Worm (Caenorhabditis elegans) whole organism, L4 larva: Measurements from ENCODE around the gene hmg-1.1.
A peak's percentile ranks its signal among the peaks of the same experiment; 100 is the strongest.

Experiments
- F10B5.3 ChIP-seq: sonication (generic microtip); optimal IDR thresholded peaks from 2 replicates; lab custom pipeline; 2016; ENCODE audit warnings: mild to moderate bottlenecking, missing genetic modification characterization, missing compliant biosample characterization
- F26F4.8 ChIP-seq: fragments of 200-800 bp; sonication (Bioruptor generic); conservative IDR thresholded peaks from 2 replicates; pipeline ENCODE4 v1.3.6; 2022; ENCODE audit warnings: missing genetic modification characterization, missing compliant biosample characterization
- F49E8.2 ChIP-seq: sonication (generic microtip); optimal IDR thresholded peaks from 2 replicates; lab custom pipeline; 2016; ENCODE audit warnings: missing compliant biosample characterization, mild to moderate bottlenecking, missing genetic modification characterization, borderline replicate concordance
- T20F7.1 ChIP-seq: fragments of 200-800 bp; sonication (Bioruptor generic); optimal IDR thresholded peaks from 2 replicates; lab custom pipeline; 2018; ENCODE audit warnings: mild to moderate bottlenecking, missing genetic modification characterization, missing compliant biosample characterization
- Y105C5A.15 ChIP-seq: fragments of 200-800 bp; sonication (Bioruptor generic); IDR thresholded peaks from 2 replicates; pipeline ENCODE4 v1.3.6; 2022; ENCODE audit warnings: missing genetic modification characterization, missing compliant biosample characterization
- Y48G9A.11 ChIP-seq: fragments of 200-800 bp; sonication (Bioruptor generic); IDR thresholded peaks from 2 replicates; pipeline ENCODE4 v1.3.6; 2022; ENCODE audit warnings: missing genetic modification reagents, missing genetic modification characterization, missing compliant biosample characterization
- Y75B8A.6 ChIP-seq: fragments of 200-800 bp; sonication (Bioruptor generic); IDR thresholded peaks from 2 replicates; pipeline ENCODE4 v1.3.6; 2022; ENCODE audit warnings: missing genetic modification reagents, missing genetic modification characterization, missing compliant biosample characterization
- ZK546.5 ChIP-seq, 2 experiments: sonication (generic microtip); optimal IDR thresholded peaks; 2 replicates each; lab custom pipeline; 2017; ENCODE audit warnings: missing biosample characterization in 2 of 2, missing genetic modification characterization in 2 of 2
- aha-1 ChIP-seq: fragments of 150-350 bp; peaks from one replicate; lab custom pipeline; 2014; ENCODE audit warnings: missing biosample characterization, missing genetic modification characterization
- aly-2 ChIP-seq: sonication (generic microtip); optimal IDR thresholded peaks from 2 replicates; lab custom pipeline; 2018; ENCODE audit warnings: missing biosample characterization, missing genetic modification characterization
- ama-1 ChIP-seq: fragments of 150-350 bp; optimal IDR thresholded peaks from 2 replicates; lab custom pipeline; 2014; ENCODE audit warnings: inconsistent platforms, mixed read lengths
- arid-1 ChIP-seq: fragments of 200-800 bp; sonication (Bioruptor generic); conservative IDR thresholded peaks from 2 replicates; pipeline ENCODE4 v1.3.6; 2022; ENCODE audit warnings: missing genetic modification reagents, missing genetic modification characterization, missing compliant biosample characterization
- ceh-20 ChIP-seq: fragments of 200-800 bp; sonication (Bioruptor generic); IDR thresholded peaks from 2 replicates; pipeline ENCODE4 v1.3.6; 2022; ENCODE audit warnings: missing genetic modification reagents, missing genetic modification characterization, missing compliant biosample characterization
- ceh-28 ChIP-seq: fragments of 150-350 bp; optimal IDR thresholded peaks from 2 replicates; lab custom pipeline; 2014; ENCODE audit warnings: missing biosample characterization, missing genetic modification reagents, missing genetic modification characterization
- ceh-44 ChIP-seq: fragments of 200-800 bp; sonication (Bioruptor generic); IDR thresholded peaks from 2 replicates; pipeline ENCODE4 v1.3.6; 2022; ENCODE audit warnings: missing genetic modification reagents, missing genetic modification characterization, missing compliant biosample characterization
- ces-1 ChIP-seq: fragments of 150-350 bp; sonication (generic microtip); optimal IDR thresholded peaks from 4 replicates; lab custom pipeline; 2014; ENCODE audit warnings: missing biosample characterization, missing genetic modification reagents, missing genetic modification characterization
- cey-2 ChIP-seq: sonication (generic microtip); optimal IDR thresholded peaks from 3 replicates; lab custom pipeline; 2017; ENCODE audit warnings: missing genetic modification characterization, mild to moderate bottlenecking, missing compliant biosample characterization, antibody characterized with exemption, borderline replicate concordance; ENCODE audit not compliant: insufficient read depth
- ctbp-1 ChIP-seq: fragments of 200-800 bp; sonication (Bioruptor generic); IDR thresholded peaks from 2 replicates; pipeline ENCODE4 v1.3.6; 2022; ENCODE audit warnings: missing genetic modification reagents, missing genetic modification characterization, missing compliant biosample characterization
- daf-19 ChIP-seq: fragments of 200-800 bp; sonication (Bioruptor generic); conservative IDR thresholded peaks from 2 replicates; pipeline ENCODE4 v1.3.6; 2022; ENCODE audit warnings: missing genetic modification characterization, missing compliant biosample characterization
- daf-8 ChIP-seq: fragments of 200-800 bp; sonication (Bioruptor generic); IDR thresholded peaks from 2 replicates; pipeline ENCODE4 v1.3.6; 2022; ENCODE audit warnings: missing genetic modification characterization, missing compliant biosample characterization
- dmd-8 ChIP-seq: fragments of 200-800 bp; sonication (Bioruptor generic); IDR thresholded peaks from 2 replicates; pipeline ENCODE4 v1.3.6; 2022; ENCODE audit warnings: missing genetic modification characterization, missing compliant biosample characterization
- dpl-1 ChIP-seq: fragments of 150-350 bp; optimal IDR thresholded peaks from 2 replicates; lab custom pipeline; 2014; ENCODE audit warnings: missing biosample characterization, missing genetic modification reagents, missing genetic modification characterization
- duxl-1 ChIP-seq: sonication (generic microtip); optimal IDR thresholded peaks from 2 replicates; lab custom pipeline; 2016; ENCODE audit warnings: mild to moderate bottlenecking, missing genetic modification characterization, moderate library complexity, missing compliant biosample characterization; ENCODE audit not compliant: poor library complexity
- dve-1 ChIP-seq: sonication (generic microtip); optimal IDR thresholded peaks from 2 replicates; lab custom pipeline; 2017; ENCODE audit warnings: antibody characterized with exemption, mild to moderate bottlenecking, missing genetic modification characterization, missing compliant biosample characterization; ENCODE audit not compliant: insufficient read depth
- egl-27 ChIP-seq: sonication (generic microtip); optimal IDR thresholded peaks from 3 replicates; lab custom pipeline; 2017; ENCODE audit warnings: missing biosample characterization, missing genetic modification reagents, missing genetic modification characterization
- hif-1 ChIP-seq, 2 experiments: sonication (generic microtip); optimal IDR thresholded peaks; 2 replicates each; lab custom pipeline; 2016 to 2017; ENCODE audit warnings: missing compliant biosample characterization in 2 of 2, missing genetic modification characterization in 2 of 2, missing genetic modification reagents in 2 of 2, missing genotype in 2 of 2, mild to moderate bottlenecking in 1 of 2
- hlh-11 ChIP-seq: fragments of 200-800 bp; sonication (Bioruptor generic); optimal IDR thresholded peaks from 2 replicates; lab custom pipeline; 2018; ENCODE audit warnings: mild to moderate bottlenecking, missing genetic modification characterization, missing compliant biosample characterization
- hlh-30 ChIP-seq: sonication (generic microtip); optimal IDR thresholded peaks from 2 replicates; lab custom pipeline; 2017; ENCODE audit warnings: antibody characterized with exemption, mild to moderate bottlenecking, missing genetic modification characterization, missing compliant biosample characterization; ENCODE audit not compliant: insufficient read depth
- hmg-1.1 ChIP-seq: fragments of 200-800 bp; sonication (Bioruptor generic); IDR thresholded peaks from 2 replicates; pipeline ENCODE4 v1.3.6; 2022; ENCODE audit warnings: missing genetic modification reagents, missing genetic modification characterization, missing compliant biosample characterization
- lin-13 ChIP-seq: fragments of 150-350 bp; optimal IDR thresholded peaks from 2 replicates; lab custom pipeline; 2014; ENCODE audit warnings: missing biosample characterization, missing genetic modification reagents, missing genetic modification characterization
- lin-39 ChIP-seq: fragments of 150-350 bp; optimal IDR thresholded peaks from 2 replicates; lab custom pipeline; 2014; ENCODE audit warnings: missing biosample characterization, missing genetic modification reagents, missing genetic modification characterization
- lir-3 ChIP-seq: sonication (generic microtip); optimal IDR thresholded peaks from 2 replicates; lab custom pipeline; 2016; ENCODE audit warnings: mild to moderate bottlenecking, missing genetic modification characterization, missing compliant biosample characterization
- lsy-2 ChIP-seq, 2 experiments: fragments of 150-350 bp in 1 of 2; sonication (generic microtip) in 1 of 2; optimal IDR thresholded peaks; 2 replicates each; lab custom pipeline; 2014 to 2017; ENCODE audit warnings: missing biosample characterization in 2 of 2, missing genetic modification characterization in 2 of 2
- madf-5 ChIP-seq, 2 experiments: fragments of 200-800 bp; sonication (Bioruptor generic); IDR thresholded peaks; 2 replicates each; pipeline ENCODE4 v1.3.6; 2022; ENCODE audit warnings: missing compliant biosample characterization in 2 of 2, missing genetic modification characterization in 2 of 2
- mdl-1 ChIP-seq, 2 experiments: fragments of 150-350 bp in 1 of 2; sonication (generic microtip) in 1 of 2; optimal IDR thresholded peaks; 2 replicates each; lab custom pipeline; 2014 to 2017; ENCODE audit warnings: missing biosample characterization in 2 of 2, missing genetic modification characterization in 2 of 2
- mdt-29 ChIP-seq: fragments of 200-800 bp; sonication (Bioruptor generic); IDR thresholded peaks from 2 replicates; pipeline ENCODE4 v1.3.6; 2022; ENCODE audit warnings: missing genetic modification reagents, missing genetic modification characterization, missing compliant biosample characterization
- mes-2 ChIP-seq: sonication (generic microtip); optimal IDR thresholded peaks from 2 replicates; lab custom pipeline; 2016; ENCODE audit warnings: missing genotype, mild to moderate bottlenecking, missing genetic modification characterization, missing compliant biosample characterization; ENCODE audit not compliant: poor library complexity, severe bottlenecking
- mxl-2 ChIP-seq: fragments of 200-800 bp; sonication (Bioruptor generic); conservative IDR thresholded peaks from 2 replicates; pipeline ENCODE4 v1.3.6; 2022; ENCODE audit warnings: missing genetic modification reagents, missing genetic modification characterization, missing compliant biosample characterization
- nhr-111 ChIP-seq: fragments of 200-800 bp; sonication (Bioruptor generic); optimal IDR thresholded peaks from 2 replicates; lab custom pipeline; 2018; ENCODE audit warnings: mild to moderate bottlenecking, missing genetic modification characterization, missing compliant biosample characterization
- nhr-237 ChIP-seq: sonication (generic microtip); optimal IDR thresholded peaks from 2 replicates; lab custom pipeline; 2017; ENCODE audit warnings: missing biosample characterization, missing genetic modification characterization
- nhr-6 ChIP-seq: fragments of 150-350 bp; optimal IDR thresholded peaks from 2 replicates; lab custom pipeline; 2014; ENCODE audit warnings: missing biosample characterization, missing genetic modification characterization
- nhr-76 ChIP-seq: fragments of 150-350 bp; optimal IDR thresholded peaks from 2 replicates; lab custom pipeline; 2014; ENCODE audit warnings: missing biosample characterization, missing genetic modification characterization
- pqm-1 ChIP-seq: sonication (generic microtip); optimal IDR thresholded peaks from 2 replicates; lab custom pipeline; 2017; ENCODE audit warnings: missing biosample characterization, missing genetic modification characterization
- saeg-2 ChIP-seq: fragments of 200-800 bp; sonication (Bioruptor generic); IDR thresholded peaks from 2 replicates; pipeline ENCODE4 v1.3.6; 2022; ENCODE audit warnings: missing genetic modification reagents, missing genetic modification characterization, missing compliant biosample characterization
- sdz-12 ChIP-seq: fragments of 200-800 bp; sonication (Bioruptor generic); optimal IDR thresholded peaks from 2 replicates; lab custom pipeline; 2018; ENCODE audit warnings: mild to moderate bottlenecking, missing genetic modification characterization, missing compliant biosample characterization
- skn-1 ChIP-seq: fragments of 150-350 bp; optimal IDR thresholded peaks from 2 replicates; lab custom pipeline; 2014; ENCODE audit warnings: missing biosample characterization, missing genetic modification characterization
- snpc-1.2 ChIP-seq: fragments of 200-800 bp; sonication (Bioruptor generic); IDR thresholded peaks from 2 replicates; pipeline ENCODE4 v1.3.6; 2022; ENCODE audit warnings: missing genetic modification reagents, missing genetic modification characterization, missing compliant biosample characterization
- tag-97 ChIP-seq: fragments of 200-800 bp; sonication (Bioruptor generic); IDR thresholded peaks from 2 replicates; pipeline ENCODE4 v1.3.6; 2022; ENCODE audit warnings: missing genetic modification characterization, missing compliant biosample characterization
- unc-130 ChIP-seq: sonication (generic microtip); optimal IDR thresholded peaks from 2 replicates; lab custom pipeline; 2016; ENCODE audit warnings: missing genetic modification reagents, missing genetic modification characterization, missing compliant biosample characterization
- zip-11 ChIP-seq: fragments of 200-800 bp; sonication (Bioruptor generic); IDR thresholded peaks from 2 replicates; pipeline ENCODE4 v1.3.6; 2022; ENCODE audit warnings: missing genetic modification characterization, missing compliant biosample characterization
- ztf-11 ChIP-seq: fragments of 150-350 bp; optimal IDR thresholded peaks from 2 replicates; lab custom pipeline; 2014; ENCODE audit warnings: missing biosample characterization, missing genetic modification characterization

hmg-1.1 gene

DNA sequence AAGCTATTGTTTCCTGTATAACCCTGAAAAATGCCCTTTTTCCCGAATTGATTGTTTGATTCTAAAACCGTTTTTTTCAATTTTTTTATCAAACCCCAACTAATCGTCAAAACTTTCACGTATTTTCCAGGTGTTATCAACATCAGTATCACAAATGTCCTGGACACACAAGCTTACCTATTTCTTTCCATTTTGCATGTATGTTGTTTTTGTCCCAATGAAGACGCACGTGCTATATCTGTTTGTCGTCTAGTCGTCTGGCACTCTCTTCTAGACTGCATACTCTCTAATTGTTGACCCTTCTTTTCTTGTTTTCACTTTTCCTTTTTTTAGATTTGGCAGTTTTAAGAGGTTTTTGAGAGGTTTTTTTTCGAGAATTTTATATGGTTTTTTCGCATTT is 45.8 kb downstream of the hmg-1.1 start (continued):
- TF ChIP-seq ceh-28 (tag; lab: Kevin White, UChicago) (no peak), mes-2 (tag; lab: Kevin White, UChicago) (peak; percentile 52), Y75B8A.6 (GFP tag; lab: Robert Waterston, UW) (no peak), tag-97 (no peak), zip-11 (no peak), pqm-1 (peak; percentile 44), daf-19 (GFP tag; lab: Robert Waterston, UW) (no peak), sdz-12 (no peak), madf-5 (GFP tag; IDR thresholded peaks at IDR 0.05; lab: Robert Waterston, UW) (no peak), nhr-111 (no peak), ces-1 (GFP tag; lab: Kevin White, UChicago) (no peak), aly-2 (no peak), aha-1 (tag; lab: Kevin White, UChicago) (peak; percentile 82), ceh-20 (GFP tag; lab: Robert Waterston, UW) (no peak), nhr-76 (tag; lab: Kevin White, UChicago) (no peak), saeg-2 (GFP tag; lab: Robert Waterston, UW) (no peak), egl-27 (tag; lab: Kevin White, UChicago) (no peak), Y48G9A.11 (GFP tag; lab: Robert Waterston, UW) (no peak), dpl-1 (GFP tag; lab: Kevin White, UChicago) (peak; percentile 35), dve-1 (peak; percentile 92), nhr-237 (no peak), F49E8.2 (no peak), Y105C5A.15 (GFP tag; lab: Robert Waterston, UW) (no peak), nhr-6 (no peak), mxl-2 (no peak), snpc-1.2 (GFP tag; lab: Robert Waterston, UW) (no peak), dmd-8 (GFP tag; lab: Robert Waterston, UW) (no peak), ceh-44 (GFP tag; lab: Robert Waterston, UW) (no peak), mdl-1 (tag; optimal IDR thresholded peaks at IDR 0.05; lab: Kevin White, UChicago) (peak; percentile 83 to 98), unc-130 (GFP tag; lab: Kevin White, UChicago) (no peak), mdt-29 (GFP tag; lab: Robert Waterston, UW) (no peak), duxl-1 (tag; lab: Kevin White, UChicago) (no peak), cey-2 (tag; lab: Kevin White, UChicago) (peak; percentile 27), T20F7.1 (GFP tag; lab: Kevin White, UChicago) (no peak), lir-3 (tag; lab: Kevin White, UChicago) (no peak), daf-8 (GFP tag; lab: Robert Waterston, UW) (no peak), lin-13 (GFP tag; lab: Kevin White, UChicago) (no peak), hmg-1.1 (GFP tag; lab: Robert Waterston, UW) (0 out of 2 replicates have a peak, but pooled peaks have one; percentile 14), ztf-11 (tag; lab: Kevin White, UChicago) (no peak), ama-1 (lab: Kevin White, UChicago) (no peak), hlh-30 (tag; lab: Kevin White, UChicago) (peak; percentile 89), lsy-2 (tag; optimal IDR thresholded peaks at IDR 0.05; lab: Kevin White, UChicago) (peak in 1 of 2 experiments; percentile 68), ctbp-1 (GFP tag; lab: Robert Waterston, UW) (no peak), F26F4.8 (GFP tag; lab: Robert Waterston, UW) (no peak), hif-1 (tag; optimal IDR thresholded peaks at IDR 0.05; lab: Kevin White, UChicago) (peak in 1 of 2 experiments; percentile 85), F10B5.3 (tag; lab: Kevin White, UChicago) (no peak), lin-39 (no peak), skn-1 (tag; lab: Kevin White, UChicago) (no peak), arid-1 (GFP tag; lab: Robert Waterston, UW) (no peak), ZK546.5 (tag; optimal IDR thresholded peaks at IDR 0.05; lab: Kevin White, UChicago) (no peak), hlh-11 (tag; lab: Kevin White, UChicago) (peak; percentile 83)
